Fruit fly (Drosophila melanogaster) Kc167 (cell line): ENCODE measurements around the gene CG42588.

Experiments
- Myc ChIP-seq: fragments of >200 bp; optimal IDR thresholded peaks from 2 replicates; lab custom pipeline; 2017; ENCODE audit warnings: missing external identifiers
- Sin3A ChIP-seq: fragments of >200 bp; optimal IDR thresholded peaks from 2 replicates; lab custom pipeline; 2018; ENCODE audit warnings: missing external identifiers
- h ChIP-seq: fragments of >200 bp; optimal IDR thresholded peaks from 3 replicates; lab custom pipeline; 2018; ENCODE audit warnings: missing external identifiers
- psq ChIP-seq: fragments of >200 bp; optimal IDR thresholded peaks from 2 replicates; lab custom pipeline; 2017; ENCODE audit warnings: missing external identifiers
- ttk ChIP-seq: sonication (Bioruptor generic); optimal IDR thresholded peaks from 2 replicates; lab custom pipeline; 2017; ENCODE audit warnings: missing external identifiers

DNA sequence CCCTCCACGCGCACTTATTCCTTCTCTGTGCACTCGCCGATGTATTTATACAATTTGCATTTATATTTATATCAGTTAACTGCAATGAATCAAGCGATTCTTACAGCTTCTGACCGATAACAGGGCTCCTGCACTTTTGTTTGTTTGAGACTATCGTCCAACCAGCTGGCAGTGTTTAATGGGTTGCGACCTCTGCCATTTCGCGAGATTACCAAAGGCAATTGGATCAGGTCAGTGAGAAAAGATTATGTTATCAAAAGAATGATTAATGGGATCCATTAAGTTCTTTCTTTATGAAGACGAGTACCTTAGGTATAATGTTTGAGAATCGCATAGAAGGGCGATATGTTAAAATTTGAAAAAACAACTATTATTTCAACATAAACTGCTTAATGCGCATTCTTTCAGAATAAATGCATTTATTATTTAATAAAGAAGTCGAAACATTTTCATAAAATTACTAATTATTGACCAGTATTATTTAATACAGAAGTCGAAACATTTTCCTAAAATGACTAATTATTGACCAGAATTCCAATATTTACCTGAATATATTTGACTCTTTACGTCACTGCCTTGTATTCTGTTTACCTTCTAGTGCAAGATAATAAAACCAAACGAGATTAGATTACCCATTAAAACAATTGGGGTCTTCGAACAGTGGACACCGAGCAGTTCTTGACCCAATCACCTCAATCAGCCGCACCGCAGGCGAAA, 14.5 kb upstream of the CG42588 start:
- TF ChIP-seq h (lab: Kevin White, UChicago) (no peak), Myc (lab: Kevin White, UChicago) (no peak), ttk (lab: Kevin White, UChicago) (no peak), psq (lab: Kevin White, UChicago) (no peak), Sin3A (no peak)
